Worm (Caenorhabditis elegans) whole organism, young adult: ENCODE measurements around the gene srh-147.

Experiments used
- Y67H2A.10 ChIP-seq: fragments of 200-800 bp; sonication (Bioruptor generic); conservative IDR thresholded peaks from 2 replicates; pipeline ENCODE4 v1.3.6; 2022; ENCODE audit warnings: missing genetic modification reagents, missing genetic modification characterization, missing compliant biosample characterization
- egrh-3 ChIP-seq: fragments of 200-800 bp; sonication (Bioruptor generic); IDR thresholded peaks from 2 replicates; pipeline ENCODE4 v1.3.6; 2022; ENCODE audit warnings: missing genetic modification reagents, missing genetic modification characterization, missing compliant biosample characterization
- lin-35 ChIP-seq, 3 experiments: fragments of 150-350 bp in 2 of 3; sonication (generic microtip) in 1 of 3; optimal IDR thresholded peaks; 2 replicates each; lab custom pipeline; 2014 to 2018; ENCODE audit warnings: missing biosample characterization in 3 of 3, missing genetic modification characterization in 3 of 3, missing genetic modification reagents in 3 of 3

DNA sequence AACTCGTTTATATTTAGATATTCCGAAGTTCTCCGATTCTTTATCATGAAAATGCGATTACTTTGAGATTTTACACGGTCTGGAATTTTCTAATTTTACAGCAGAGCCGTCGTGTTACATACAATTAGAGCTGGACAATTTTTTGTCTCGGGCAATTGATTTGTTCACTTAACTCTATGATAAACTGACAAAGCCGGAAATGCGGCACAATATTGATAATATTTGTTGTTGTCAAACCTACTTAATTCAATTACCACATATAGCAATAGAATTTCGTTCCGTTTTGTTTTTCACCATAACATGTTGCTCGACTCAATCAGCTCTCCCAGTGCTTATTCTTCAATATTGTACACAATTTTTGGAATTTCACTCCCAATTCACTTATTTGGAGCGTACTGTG lies 12.9 kb upstream of the srh-147 start, which contains the start of gene srh-299:
- no peak for TF ChIP-seq Y67H2A.10 (GFP tag; lab: Robert Waterston, UW)
- TF ChIP-seq egrh-3 (GFP tag; lab: Robert Waterston, UW), result no peak
- TF ChIP-seq lin-35 (GFP tag; optimal IDR thresholded peaks at IDR 0.05; lab: Kevin White, UChicago), result no peak
